Fruit fly (Drosophila melanogaster) ovary, adult (tissue): ENCODE data around the gene Gale.

Source experiments
- CG17801 ChIP-seq: fragments of 200-800 bp; optimal IDR thresholded peaks from 2 replicates; lab custom pipeline; 2019; ENCODE audit warnings: missing biosample characterization, mild to moderate bottlenecking, missing genetic modification characterization, moderate library complexity; ENCODE audit not compliant: partially characterized antibody

Gene Gale

DNA sequence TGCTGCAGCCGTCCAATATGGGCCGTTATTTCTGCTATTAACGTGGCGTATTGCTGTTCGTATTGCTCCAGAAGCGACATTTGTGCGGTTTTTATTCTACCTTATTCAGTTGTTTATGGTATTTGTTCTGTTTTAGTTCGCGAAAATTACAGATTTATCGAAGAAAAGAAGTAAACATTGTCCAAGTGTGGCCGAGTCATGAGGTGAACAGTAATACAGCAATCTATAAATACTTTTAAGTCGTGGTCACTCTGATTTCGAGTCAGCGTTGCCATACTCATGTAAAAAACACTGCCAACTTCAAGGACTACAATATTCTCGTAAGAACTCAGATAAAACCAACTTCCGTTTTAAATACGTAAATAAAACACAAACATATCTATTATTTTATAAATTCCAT lies 44.3 kb downstream of the Gale start, which contains the start of gene Vti1a:
Vti1a (minus strand) TSS at position 221 of the 400 bp plus-strand sequence.
- TF ChIP-seq CG17801, result peak; percentile 32

DNA sequence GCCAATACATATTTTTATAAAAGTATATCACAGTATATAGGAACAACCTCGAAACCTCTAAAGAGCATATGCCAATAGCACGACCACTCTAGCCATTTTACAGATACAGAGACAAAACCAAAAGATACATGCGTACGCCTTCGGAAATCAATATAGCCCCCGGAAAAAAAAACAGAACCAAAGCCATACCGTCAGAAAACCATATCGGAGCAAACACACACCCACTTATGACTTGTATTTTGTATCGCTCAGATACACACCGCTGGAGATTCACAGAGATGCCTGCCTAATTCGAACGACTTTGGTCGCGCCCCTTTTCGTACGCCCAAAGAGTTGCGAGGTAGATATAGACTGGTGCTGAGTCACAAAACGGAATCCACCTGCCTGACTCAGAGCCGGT lies 47.2 kb downstream of the Gale start:
- TF ChIP-seq CG17801, result no peak

DNA sequence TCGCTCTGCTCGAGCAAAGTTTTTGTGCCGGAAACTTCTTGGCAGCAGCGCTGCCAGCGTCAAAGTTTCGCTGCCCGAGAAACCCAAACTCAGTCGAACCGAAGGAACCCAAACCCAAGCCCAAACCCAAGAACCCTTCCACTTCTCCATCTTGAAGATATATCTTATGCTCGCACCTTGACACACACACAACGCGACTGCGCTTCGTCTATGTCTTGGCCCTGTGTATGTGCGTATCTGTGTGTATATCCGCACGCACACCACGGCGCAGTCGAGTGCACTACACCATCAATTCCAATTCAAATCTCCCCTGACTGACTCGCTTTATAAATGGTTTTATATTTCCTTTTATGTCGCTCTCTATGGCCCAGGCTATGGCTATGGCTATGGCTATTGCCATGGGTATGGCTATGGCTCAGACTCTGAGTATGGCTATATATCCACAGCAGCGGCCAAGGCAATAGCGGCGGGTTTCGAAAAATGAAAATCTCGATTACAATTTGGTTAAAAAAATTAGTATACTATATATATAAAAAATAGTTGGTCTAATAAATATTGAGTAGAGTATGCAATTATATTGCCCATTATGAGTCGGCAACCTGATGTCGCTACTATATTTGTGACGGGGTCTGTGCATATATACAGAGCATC lies 48.2 kb downstream of the Gale start:
- no peak for TF ChIP-seq CG17801

DNA sequence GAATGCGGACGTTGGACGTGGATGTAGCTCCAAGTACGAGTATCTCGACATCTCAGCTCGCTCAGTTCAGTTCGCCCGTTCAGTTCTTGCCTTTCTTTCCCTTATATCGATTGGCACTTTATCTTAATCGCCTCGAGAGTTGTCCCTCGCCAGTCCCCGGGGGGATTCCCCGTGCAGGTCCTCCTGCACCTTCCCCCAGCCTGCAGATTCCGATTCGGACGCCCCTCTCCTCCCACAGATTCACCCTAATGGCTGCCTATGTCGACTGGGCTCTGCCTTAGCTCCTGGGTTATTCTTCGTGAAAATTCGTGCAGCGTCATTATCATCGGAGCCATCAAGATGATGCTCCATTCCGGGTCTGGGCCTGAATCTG lies 48.7 kb downstream of the Gale start:
- no peak for TF ChIP-seq CG17801

DNA sequence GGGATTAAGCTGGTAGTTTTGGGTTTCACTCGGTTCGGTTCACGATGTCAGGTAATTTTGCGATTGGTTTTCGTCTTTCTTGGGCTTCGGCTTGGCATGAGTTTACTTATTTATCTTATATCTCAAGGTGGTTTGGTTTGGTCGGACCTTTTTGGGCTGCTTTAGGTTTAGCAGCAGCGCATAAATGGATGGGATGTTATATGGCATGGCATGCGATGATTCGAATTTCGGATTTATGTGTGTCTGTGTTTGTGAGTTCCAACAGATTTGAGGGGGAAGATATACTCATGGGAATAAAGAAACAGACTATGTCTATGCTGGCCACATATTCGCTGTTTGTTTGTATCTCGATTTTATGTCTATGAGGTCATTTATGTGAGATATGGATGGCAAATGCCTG lies 49.4 kb downstream of the Gale start:
- TF ChIP-seq CG17801, result no peak

DNA sequence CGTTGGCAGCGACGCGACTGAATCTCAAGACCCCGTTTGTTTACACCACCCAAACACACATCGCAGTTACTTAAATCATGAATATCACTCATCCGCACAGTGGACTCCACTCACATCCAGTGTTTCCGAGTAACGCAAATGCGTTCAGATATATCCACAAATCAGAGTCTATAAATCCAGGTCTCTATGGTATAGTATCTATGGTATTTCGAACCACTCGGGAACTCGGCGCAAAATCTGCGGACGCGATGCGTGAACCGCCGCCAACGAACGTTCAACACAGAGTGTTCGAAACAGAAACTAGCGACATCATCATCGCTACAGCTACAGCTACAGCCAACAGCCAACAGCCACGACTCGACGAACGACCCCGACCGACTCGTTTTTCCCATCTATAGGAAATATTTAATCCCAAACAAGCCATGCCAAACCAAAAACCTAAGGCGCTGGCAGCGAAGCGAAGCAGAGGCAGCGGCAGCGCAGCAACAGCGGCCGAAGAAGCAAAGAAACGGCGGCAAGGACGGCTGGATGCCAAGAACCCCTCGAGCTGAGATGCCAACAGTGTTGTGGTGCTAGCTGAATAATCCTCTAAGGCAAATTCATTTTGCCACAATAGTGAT lies 50.5 kb downstream of the Gale start, which contains the start of gene CG13894:
CG13894 (minus strand) TSS at position 397 of the 620 bp plus-strand sequence.
- TF ChIP-seq CG17801, result no peak

DNA sequence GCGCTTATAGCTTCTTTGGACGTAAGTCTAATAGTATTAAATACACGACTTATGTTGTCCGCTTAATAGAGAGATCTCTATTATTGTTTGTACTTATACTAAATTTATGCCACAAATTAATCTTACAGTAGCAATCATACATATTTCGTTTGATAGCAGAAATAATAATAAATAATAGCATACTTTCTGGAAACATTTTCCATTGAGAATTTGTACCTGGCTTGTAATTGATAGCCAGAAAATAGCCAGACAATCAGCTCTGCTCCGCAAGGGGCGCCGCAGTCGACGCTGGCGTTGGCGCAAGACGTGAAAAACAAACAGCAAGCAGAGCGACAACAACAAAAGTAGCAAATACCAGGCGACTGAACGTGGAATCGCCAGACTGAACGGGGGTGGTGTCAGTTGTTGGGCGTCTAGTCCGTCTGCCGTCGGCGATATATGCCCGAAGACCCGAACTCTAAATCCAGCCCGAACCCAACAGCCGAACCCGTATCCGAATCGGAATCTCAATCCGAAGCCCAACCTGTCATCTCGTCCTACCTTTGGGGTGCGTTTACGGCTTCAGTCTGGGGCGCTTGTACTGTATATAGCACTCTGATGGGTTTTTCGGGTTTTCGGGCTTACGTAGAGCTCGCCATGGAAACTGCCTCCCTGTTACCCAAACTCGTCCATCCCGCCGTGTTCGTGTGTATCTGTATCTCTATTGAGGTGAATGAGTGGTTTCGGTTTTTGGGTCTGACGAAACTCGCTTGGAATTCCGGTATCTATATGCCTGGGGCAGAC lies 51.2 kb downstream of the Gale start:
- no peak for TF ChIP-seq CG17801

DNA sequence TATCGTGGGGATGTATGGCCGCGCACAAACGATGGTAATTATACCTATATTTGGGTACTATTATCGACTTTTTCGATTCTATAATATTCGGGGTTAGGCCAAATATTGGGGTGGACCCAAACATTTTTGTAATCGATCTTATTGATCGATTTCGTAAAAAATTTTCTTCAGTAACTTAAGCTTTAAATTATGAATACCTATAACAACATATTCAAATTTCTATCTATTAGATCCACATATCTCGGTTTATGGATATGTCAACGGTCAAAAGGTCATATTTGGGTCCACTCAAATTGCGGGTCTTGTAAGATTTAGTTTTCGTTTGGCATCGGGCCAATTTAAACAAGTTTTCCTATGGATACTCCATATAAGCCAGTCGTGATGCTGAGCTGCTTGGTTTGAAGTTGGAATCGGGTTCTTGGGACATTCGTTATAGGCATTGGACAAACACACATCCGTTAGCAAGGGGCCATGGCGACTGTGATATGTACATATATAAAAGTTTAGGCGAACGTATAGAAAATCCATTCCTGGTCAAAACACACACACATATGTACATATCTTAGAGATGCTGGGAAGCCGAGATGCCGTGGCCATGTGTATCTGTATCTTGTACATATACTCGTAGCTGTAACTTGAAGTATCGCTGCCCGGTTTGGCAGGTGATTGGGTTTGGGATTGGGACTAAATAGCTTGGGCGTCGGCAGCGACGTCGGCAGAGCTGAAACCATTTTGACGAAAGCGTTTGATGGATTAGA lies 52.0 kb downstream of the Gale start:
- no peak for TF ChIP-seq CG17801
